Fruit fly (Drosophila melanogaster) whole organism, embryonic: Measurements from ENCODE around the gene Fmr1.
A peak's percentile ranks its signal among the peaks of the same experiment; 100 is the strongest.

ENCODE experiments used
- B-H2 ChIP-seq: fragments of 200-800 bp; sonication (Bioruptor generic); optimal IDR thresholded peaks from 2 replicates; lab custom pipeline; 2018; ENCODE audit warnings: missing biosample characterization, mild to moderate bottlenecking, missing genetic modification characterization
- CG10959 ChIP-seq: fragments of 200-800 bp; sonication (Bioruptor generic); IDR thresholded peaks from 2 replicates; pipeline ENCODE4 v1.3.6; 2022; ENCODE audit warnings: missing biosample characterization, missing genetic modification characterization
- CG11247 ChIP-seq: fragments of 200-800 bp; sonication (Bioruptor generic); IDR thresholded peaks from 2 replicates; pipeline ENCODE4 v1.3.6; 2022; ENCODE audit warnings: missing biosample characterization, missing genetic modification characterization
- CG15514 ChIP-seq: fragments of 200-800 bp; sonication (Bioruptor generic); optimal IDR thresholded peaks from 3 replicates; lab custom pipeline; 2017; ENCODE audit warnings: missing biosample characterization, missing genetic modification characterization, mild to moderate bottlenecking, moderate library complexity, missing genetic modification reagents
- CG15601 ChIP-seq: fragments of 200-800 bp; sonication (Bioruptor generic); optimal IDR thresholded peaks from 3 replicates; lab custom pipeline; 2019; ENCODE audit warnings: missing biosample characterization, mild to moderate bottlenecking, missing genetic modification characterization, moderate library complexity
- CG1602 ChIP-seq: fragments of 200-800 bp; sonication (Bioruptor generic); optimal IDR thresholded peaks from 3 replicates; lab custom pipeline; 2016; ENCODE audit warnings: missing biosample characterization, missing genetic modification characterization
- CG17328 ChIP-seq: fragments of 200-800 bp; sonication (Bioruptor generic); IDR thresholded peaks from 2 replicates; pipeline ENCODE4 v1.3.6; 2022; ENCODE audit warnings: missing biosample characterization, missing genetic modification characterization
- CG17359 ChIP-seq: fragments of 200-800 bp; sonication (Bioruptor generic); optimal IDR thresholded peaks from 3 replicates; lab custom pipeline; 2018; ENCODE audit warnings: missing biosample characterization, mild to moderate bottlenecking, missing genetic modification characterization, moderate library complexity
- CG17912 ChIP-seq: fragments of 200-800 bp; sonication (Bioruptor generic); optimal IDR thresholded peaks from 2 replicates; lab custom pipeline; 2018; ENCODE audit warnings: missing biosample characterization, mild to moderate bottlenecking, missing genetic modification characterization
- CG18262 ChIP-seq: fragments of 200-800 bp; optimal IDR thresholded peaks from 3 replicates; lab custom pipeline; 2019; ENCODE audit warnings: missing biosample characterization, mild to moderate bottlenecking, missing genetic modification characterization, moderate library complexity
- CG18619 ChIP-seq: fragments of 200-800 bp; sonication (Bioruptor generic); optimal IDR thresholded peaks from 3 replicates; lab custom pipeline; 2017; ENCODE audit warnings: missing biosample characterization, mild to moderate bottlenecking, missing genetic modification characterization
- CG2678 ChIP-seq: fragments of 200-800 bp; sonication (Bioruptor generic); optimal IDR thresholded peaks from 3 replicates; lab custom pipeline; 2019; ENCODE audit warnings: missing biosample characterization, mild to moderate bottlenecking, missing genetic modification characterization, moderate library complexity
- CG31365 ChIP-seq: fragments of 200-800 bp; sonication (Bioruptor generic); optimal IDR thresholded peaks from 2 replicates; lab custom pipeline; 2018; ENCODE audit warnings: missing biosample characterization, mild to moderate bottlenecking, missing genetic modification characterization
- CG3281 ChIP-seq: fragments of 200-800 bp; sonication (Bioruptor generic); optimal IDR thresholded peaks from 3 replicates; lab custom pipeline; 2017; ENCODE audit warnings: missing biosample characterization, mild to moderate bottlenecking, missing genetic modification characterization
- CG33557 ChIP-seq: fragments of 200-800 bp; sonication (Bioruptor generic); optimal IDR thresholded peaks from 2 replicates; lab custom pipeline; 2019; ENCODE audit warnings: missing biosample characterization, mild to moderate bottlenecking, missing genetic modification characterization, moderate library complexity
- CG34224 ChIP-seq: fragments of 200-800 bp; sonication (Bioruptor generic); IDR thresholded peaks from 3 replicates; pipeline ENCODE4 v1.3.6; 2022; ENCODE audit warnings: missing biosample characterization, missing genetic modification characterization; ENCODE audit not compliant: partially characterized antibody
- CG3838 ChIP-seq: fragments of 200-800 bp; sonication (Bioruptor generic); optimal IDR thresholded peaks from 3 replicates; lab custom pipeline; 2016; ENCODE audit warnings: missing biosample characterization, missing genetic modification characterization
- CG4282 ChIP-seq: fragments of 200-800 bp; sonication (Bioruptor generic); optimal IDR thresholded peaks from 2 replicates; lab custom pipeline; 2016; ENCODE audit warnings: missing biosample characterization, missing genetic modification characterization
- CG4854 ChIP-seq: fragments of 200-800 bp; sonication (Bioruptor generic); optimal IDR thresholded peaks from 2 replicates; lab custom pipeline; 2016; ENCODE audit warnings: missing biosample characterization, missing genetic modification characterization, inconsistent platforms
- CG6254 ChIP-seq: fragments of 200-800 bp; sonication (Bioruptor generic); optimal IDR thresholded peaks from 3 replicates; lab custom pipeline; 2017; ENCODE audit warnings: mild to moderate bottlenecking, missing biosample characterization, missing genetic modification reagents, missing genetic modification characterization
- CG7987 ChIP-seq: fragments of 200-800 bp; sonication (Bioruptor generic); optimal IDR thresholded peaks from 2 replicates; lab custom pipeline; 2018; ENCODE audit warnings: missing biosample characterization, mild to moderate bottlenecking, missing genetic modification characterization, moderate library complexity
- CG8765 ChIP-seq: fragments of 200-800 bp; sonication (Bioruptor generic); IDR thresholded peaks from 2 replicates; pipeline ENCODE4 v1.3.6; 2022; ENCODE audit warnings: missing biosample characterization, missing genetic modification characterization
- CTCF ChIP-seq: fragments of 200-800 bp; sonication (Bioruptor generic); optimal IDR thresholded peaks from 2 replicates; lab custom pipeline; 2017; ENCODE audit warnings: missing biosample characterization, mild to moderate bottlenecking, missing genetic modification characterization, moderate library complexity
- CoRest ChIP-seq: fragments of 200-800 bp; sonication (Bioruptor generic); optimal IDR thresholded peaks from 3 replicates; lab custom pipeline; 2018; ENCODE audit warnings: missing biosample characterization, mild to moderate bottlenecking, missing genetic modification characterization, moderate library complexity
- Dref ChIP-seq: fragments of 200-800 bp; sonication (Bioruptor generic); IDR thresholded peaks from 2 replicates; pipeline ENCODE4 v1.3.6; 2022; ENCODE audit warnings: missing biosample characterization, missing genetic modification characterization
- H2.0 ChIP-seq: fragments of 200-800 bp; sonication (Bioruptor generic); IDR thresholded peaks from 2 replicates; pipeline ENCODE4 v1.3.6; 2022; ENCODE audit warnings: missing biosample characterization, missing genetic modification characterization
- HLH3B ChIP-seq: fragments of 200-800 bp; sonication (Bioruptor generic); IDR thresholded peaks from 2 replicates; pipeline ENCODE4 v1.3.6; 2022; ENCODE audit warnings: missing biosample characterization, missing genetic modification characterization
- Lim3 ChIP-seq: fragments of 200-800 bp; sonication (Bioruptor generic); IDR thresholded peaks from 2 replicates; pipeline ENCODE4 v1.3.6; 2022; ENCODE audit warnings: missing biosample characterization, missing genetic modification characterization
- Meics ChIP-seq: fragments of 200-800 bp; sonication (Bioruptor generic); optimal IDR thresholded peaks from 2 replicates; lab custom pipeline; 2017; ENCODE audit warnings: missing biosample characterization, mild to moderate bottlenecking, missing genetic modification characterization
- Rfx ChIP-seq: fragments of 200-800 bp; sonication (Bioruptor generic); IDR thresholded peaks from 2 replicates; pipeline ENCODE4 v1.3.6; 2022; ENCODE audit warnings: missing biosample characterization, missing genetic modification characterization
- Sox102F ChIP-seq: fragments of 200-800 bp; sonication (Bioruptor generic); optimal IDR thresholded peaks from 2 replicates; lab custom pipeline; 2018; ENCODE audit warnings: missing biosample characterization, mild to moderate bottlenecking, missing genetic modification characterization, moderate library complexity
- Sry-β ChIP-seq: fragments of 200-800 bp; sonication (Bioruptor generic); optimal IDR thresholded peaks from 2 replicates; lab custom pipeline; 2018; ENCODE audit warnings: missing biosample characterization, mild to moderate bottlenecking, missing genetic modification characterization, moderate library complexity
- amos ChIP-seq: fragments of 200-800 bp; sonication (Bioruptor generic); IDR thresholded peaks from 2 replicates; pipeline ENCODE4 v1.3.6; 2022; ENCODE audit warnings: missing biosample characterization, missing genetic modification characterization; ENCODE audit not compliant: partially characterized antibody
- ara ChIP-seq: fragments of 200-800 bp; sonication (Bioruptor generic); IDR thresholded peaks from 2 replicates; pipeline ENCODE4 v1.3.6; 2022; ENCODE audit warnings: missing biosample characterization, missing genetic modification characterization
- ato ChIP-seq: fragments of 200-800 bp; sonication (Bioruptor generic); IDR thresholded peaks from 2 replicates; pipeline ENCODE4 v1.3.6; 2022; ENCODE audit warnings: missing biosample characterization, missing genetic modification characterization; ENCODE audit not compliant: partially characterized antibody
- bbx ChIP-seq: fragments of 200-800 bp; sonication (Bioruptor generic); IDR thresholded peaks from 2 replicates; pipeline ENCODE4 v1.3.6; 2022; ENCODE audit warnings: missing biosample characterization, missing genetic modification characterization; ENCODE audit not compliant: partially characterized antibody
- ci ChIP-seq: fragments of 200-800 bp; sonication (Bioruptor generic); IDR thresholded peaks from 3 replicates; pipeline ENCODE4 v1.3.6; 2022; ENCODE audit warnings: missing biosample characterization, missing genetic modification characterization
- croc ChIP-seq: fragments of 200-800 bp; sonication (Bioruptor generic); conservative IDR thresholded peaks from 3 replicates; pipeline ENCODE4 v1.3.6; 2022; ENCODE audit warnings: missing biosample characterization, missing genetic modification characterization
- crol ChIP-seq: fragments of 200-800 bp; sonication (Bioruptor generic); IDR thresholded peaks from 2 replicates; pipeline ENCODE4 v1.3.6; 2022; ENCODE audit warnings: missing biosample characterization, missing genetic modification characterization
- dati ChIP-seq: fragments of 200-800 bp; sonication (Bioruptor generic); IDR thresholded peaks from 2 replicates; pipeline ENCODE4 v1.3.6; 2022; ENCODE audit warnings: missing biosample characterization, missing genetic modification characterization
- gfzf ChIP-seq: fragments of 200-800 bp; sonication (Bioruptor generic); optimal IDR thresholded peaks from 2 replicates; lab custom pipeline; 2016; ENCODE audit warnings: missing biosample characterization, mild to moderate bottlenecking, missing genetic modification characterization, moderate library complexity
- jing ChIP-seq: fragments of 200-800 bp; sonication (Bioruptor generic); optimal IDR thresholded peaks from 2 replicates; lab custom pipeline; 2018; ENCODE audit warnings: missing biosample characterization, mild to moderate bottlenecking, missing genetic modification characterization
- kah ChIP-seq: fragments of 200-800 bp; sonication (Bioruptor generic); optimal IDR thresholded peaks from 2 replicates; lab custom pipeline; 2018; ENCODE audit warnings: missing biosample characterization, mild to moderate bottlenecking, missing genetic modification characterization
- klu ChIP-seq: fragments of 200-800 bp; sonication (Bioruptor generic); IDR thresholded peaks from 2 replicates; pipeline ENCODE4 v1.3.6; 2022; ENCODE audit warnings: missing biosample characterization, missing genetic modification characterization
- lov ChIP-seq, 2 experiments: fragments of 200-800 bp in 1 of 2; fragments of >200 bp in 1 of 2; sonication (Bioruptor generic) in 1 of 2; IDR thresholded peaks in 1 of 2; optimal IDR thresholded peaks in 1 of 2; 2 replicates in 1 of 2; 3 replicates in 1 of 2; pipeline versions ENCODE4 v1.3.6 to Lab custom; 2017 to 2022; ENCODE audit warnings: missing biosample characterization in 1 of 2, missing genetic modification characterization in 1 of 2
- sim ChIP-seq: fragments of 200-800 bp; sonication (Bioruptor generic); IDR thresholded peaks from 2 replicates; pipeline ENCODE4 v1.3.6; 2022; ENCODE audit warnings: missing biosample characterization, missing genetic modification characterization
- tgo ChIP-seq: fragments of 200-800 bp; sonication (Bioruptor generic); IDR thresholded peaks from 3 replicates; pipeline ENCODE4 v1.3.6; 2022; ENCODE audit warnings: missing biosample characterization, missing genetic modification characterization
- ttk ChIP-seq: fragments of 200-800 bp; sonication (Bioruptor generic); IDR thresholded peaks from 2 replicates; pipeline ENCODE4 v2.1.2; 2022; ENCODE audit warnings: missing biosample characterization, missing genetic modification characterization
- unpg ChIP-seq: fragments of 200-800 bp; sonication (Bioruptor generic); optimal IDR thresholded peaks from 3 replicates; lab custom pipeline; 2018; ENCODE audit warnings: missing biosample characterization, mild to moderate bottlenecking, missing genetic modification characterization, moderate library complexity

Gene Fmr1

DNA sequence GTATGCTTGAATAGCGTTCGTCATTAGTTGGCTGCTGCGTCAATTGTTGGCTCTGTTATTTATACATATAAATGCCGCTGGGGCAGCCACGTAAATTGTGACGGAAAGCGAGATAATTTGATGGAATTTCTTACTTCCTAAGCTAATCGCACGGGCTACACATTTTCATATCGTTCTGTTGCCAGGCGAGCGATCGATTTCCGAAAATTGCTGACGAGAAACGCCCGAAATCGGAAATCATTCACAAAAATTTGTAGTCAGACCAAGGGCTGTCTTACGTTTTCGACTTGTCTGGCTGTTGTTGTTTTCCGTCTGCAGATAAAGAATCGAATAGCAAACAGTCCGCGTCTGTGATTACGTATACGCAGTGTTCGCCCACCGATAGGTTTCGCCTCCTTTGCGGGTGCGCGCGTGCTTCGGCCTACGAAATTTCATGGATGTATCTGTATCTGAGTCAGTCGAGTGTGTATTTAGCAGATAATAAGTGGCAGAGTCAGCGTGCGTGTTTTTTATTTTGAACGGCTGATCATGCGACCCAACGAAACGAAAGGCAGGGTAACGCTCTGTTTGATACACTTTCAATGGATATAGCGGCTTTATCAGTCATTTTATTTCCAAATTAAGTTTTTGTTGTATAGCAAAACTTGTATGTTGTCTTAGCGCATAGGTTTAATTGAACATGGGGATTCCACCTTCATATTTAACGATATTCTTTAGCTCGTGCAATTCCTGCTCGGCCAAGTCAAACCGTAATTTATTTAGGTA is 12.2 kb downstream of the Fmr1 start (continued):
- TF ChIP-seq bbx (GFP tag; lab: Robert Waterston, UW), result no peak
- TF ChIP-seq lov (optimal IDR thresholded peaks at IDR 0.05; lab: Kevin White, UChicago), result no peak
- no peak for TF ChIP-seq lov (GFP tag; IDR thresholded peaks at IDR 0.05; lab: Robert Waterston, UW)
- peak; percentile 86 for TF ChIP-seq Rfx
- TF ChIP-seq crol (GFP tag; lab: Robert Waterston, UW), result no peak
- peak; percentile 72 for TF ChIP-seq CG17359 (tag; lab: Kevin White, UChicago)
- no peak; the same call in 1 of the 2 replicates for TF ChIP-seq amos (GFP tag; lab: Robert Waterston, UW)
- TF ChIP-seq CG2678, result peak; percentile 82
- TF ChIP-seq CoRest (tag; lab: Kevin White, UChicago), result peak; percentile 71
- peak; percentile 59 for TF ChIP-seq CG18262 (tag; lab: Kevin White, UChicago)
- TF ChIP-seq unpg (GFP tag; lab: Kevin White, UChicago), result peak; percentile 74
- no peak for TF ChIP-seq sim (GFP tag; lab: Robert Waterston, UW)
- TF ChIP-seq ato (GFP tag; lab: Robert Waterston, UW), result no peak
- TF ChIP-seq CG17328 (GFP tag; lab: Robert Waterston, UW), result peak; percentile 56; the same call in 1 of the 2 replicates
- TF ChIP-seq ci (GFP tag; lab: Robert Waterston, UW), result peak; percentile 75
- TF ChIP-seq gfzf (GFP tag; lab: Kevin White, UChicago), result no peak
- peak; percentile 74 for TF ChIP-seq Meics (GFP tag; lab: Kevin White, UChicago)
- TF ChIP-seq CG17912 (GFP tag; lab: Kevin White, UChicago), result no peak
- no peak for TF ChIP-seq CG10959 (GFP tag; lab: Robert Waterston, UW)
- TF ChIP-seq kah (GFP tag; lab: Kevin White, UChicago), result no peak
- TF ChIP-seq B-H2 (GFP tag; lab: Kevin White, UChicago), result peak; percentile 51
- peak; percentile 61 for TF ChIP-seq ttk (GFP tag; lab: Robert Waterston, UW)
- TF ChIP-seq CG3838 (GFP tag; lab: Kevin White, UChicago), result no peak
- no peak for TF ChIP-seq CG4282 (GFP tag; lab: Kevin White, UChicago)
- peak; percentile 64; the same call in 1 of the 2 replicates for TF ChIP-seq klu (GFP tag; lab: Robert Waterston, UW)
- peak; percentile 35; the same call in 1 of the 3 replicates for TF ChIP-seq CG34224 (GFP tag; lab: Robert Waterston, UW)
- peak; percentile 81 for TF ChIP-seq CG7987 (GFP tag; lab: Kevin White, UChicago)
- no peak for TF ChIP-seq CG4854 (GFP tag; lab: Kevin White, UChicago)
- peak; percentile 65; the same call in 2 of the 3 replicates for TF ChIP-seq tgo (GFP tag; lab: Robert Waterston, UW)
- TF ChIP-seq CG11247 (GFP tag; lab: Robert Waterston, UW), result 0 out of 2 replicates have a peak, but pooled peaks have one; percentile 45
- peak; percentile 18 for TF ChIP-seq CG6254
- TF ChIP-seq CG33557, result no peak
- no peak for TF ChIP-seq CG31365
- TF ChIP-seq jing, result no peak
- TF ChIP-seq CG8765, result peak; percentile 54; the same call in 1 of the 2 replicates
- no peak for TF ChIP-seq dati
- TF ChIP-seq croc, result no peak
- TF ChIP-seq CG15601 (tag; lab: Kevin White, UChicago), result peak; percentile 14
- peak; percentile 84 for TF ChIP-seq CG3281 (GFP tag; lab: Kevin White, UChicago)
- TF ChIP-seq CG1602 (GFP tag; lab: Kevin White, UChicago), result peak; percentile 17
- TF ChIP-seq Sox102F (GFP tag; lab: Kevin White, UChicago), result peak; percentile 71
- TF ChIP-seq CG15514 (GFP tag; lab: Kevin White, UChicago), result peak; percentile 63
- 0 out of 2 replicates have a peak, but pooled peaks have one; percentile 24 for TF ChIP-seq HLH3B
- TF ChIP-seq CTCF (GFP tag; lab: Kevin White, UChicago), result no peak
- TF ChIP-seq Lim3 (GFP tag; lab: Robert Waterston, UW), result no peak
- no peak for TF ChIP-seq Sry-β (GFP tag; lab: Kevin White, UChicago)
- TF ChIP-seq ara, result peak; percentile 60
- peak; percentile 62 for TF ChIP-seq CG18619 (GFP tag; lab: Kevin White, UChicago)
- TF ChIP-seq H2.0 (GFP tag; lab: Robert Waterston, UW), result peak; percentile 61
- TF ChIP-seq Dref, result no peak
